Fruit fly (Drosophila melanogaster): Measurements from ENCODE around the gene for.

The for gene

dm6 chr2L:3573907-3574306 is 82.8 kb downstream of the for start (continued):
- TF ChIP-seq NC2β (GFP tag; optimal IDR thresholded peaks at IDR 0.05), result peak; percentile 72
- peak; percentile 44; the same call in 1 of the 2 replicates for TF ChIP-seq Oaz (GFP tag; IDR thresholded peaks at IDR 0.05)
- TF ChIP-seq MESR4 (GFP tag; optimal IDR thresholded peaks at IDR 0.05), result no peak
- peak; percentile 79 for TF ChIP-seq D19A (tag; optimal IDR thresholded peaks at IDR 0.05)
- TF ChIP-seq CG3838 (GFP tag; optimal IDR thresholded peaks at IDR 0.05), result no peak
- peak; percentile 50 for TF ChIP-seq CG12071 (GFP tag; optimal IDR thresholded peaks at IDR 0.05)
- TF ChIP-seq fd102C (GFP tag; optimal IDR thresholded peaks at IDR 0.05), result peak; percentile 26
- peak; percentile 51 for TF ChIP-seq Aef1 (GFP tag; IDR thresholded peaks at IDR 0.05)
- TF ChIP-seq bab2 (GFP tag; optimal IDR thresholded peaks at IDR 0.05), result peak; percentile 73
- peak; percentile 85 for TF ChIP-seq gce (GFP tag; IDR thresholded peaks at IDR 0.05)
- TF ChIP-seq fd96Cb (tag; optimal IDR thresholded peaks at IDR 0.05), result peak; percentile 87
- no peak for TF ChIP-seq insv (GFP tag; optimal IDR thresholded peaks at IDR 0.05)
- no peak for TF ChIP-seq h (optimal IDR thresholded peaks at IDR 0.05)
- TF ChIP-seq odd (GFP tag; optimal IDR thresholded peaks at IDR 0.05), result peak; percentile 77
- peak; percentile 95 for TF ChIP-seq CG1603 (tag; optimal IDR thresholded peaks at IDR 0.05)
- TF ChIP-seq caup (GFP tag; optimal IDR thresholded peaks at IDR 0.05; ENCODE audit: severe bottlenecking), result peak; percentile 22
- peak; percentile 26 for TF ChIP-seq Jarid2 (GFP tag; optimal IDR thresholded peaks at IDR 0.05)
- TF ChIP-seq gsb (GFP tag; IDR thresholded peaks at IDR 0.05), result peak; percentile 16; the same call in 1 of the 2 replicates
- peak; percentile 79 for TF ChIP-seq Chrac-16 (GFP tag; optimal IDR thresholded peaks at IDR 0.05)
- TF ChIP-seq crc (GFP tag; optimal IDR thresholded peaks at IDR 0.05), result peak; percentile 41
- TF ChIP-seq CG2116 (GFP tag; optimal IDR thresholded peaks at IDR 0.05), result no peak
- TF ChIP-seq sug (tag; optimal IDR thresholded peaks at IDR 0.05), result no peak
- TF ChIP-seq vvl (GFP tag; IDR thresholded peaks at IDR 0.05), result peak; percentile 91
- TF ChIP-seq CG32532 (GFP tag; IDR thresholded peaks at IDR 0.05), result peak; percentile 32; the same call in 1 of the 2 replicates
- TF ChIP-seq ase (GFP tag; IDR thresholded peaks at IDR 0.05), result peak; percentile 76
- TF ChIP-seq C15 (GFP tag; IDR thresholded peaks at IDR 0.05), result peak; percentile 22; the same call in 1 of the 3 replicates
- TF ChIP-seq H2.0 (GFP tag; IDR thresholded peaks at IDR 0.05), result peak; percentile 82
- no peak for TF ChIP-seq CG14860 (GFP tag; IDR thresholded peaks at IDR 0.05; ENCODE audit: partially characterized antibody)
- TF ChIP-seq CG7987 (GFP tag; optimal IDR thresholded peaks at IDR 0.05), result no peak
- TF ChIP-seq CG6813 (GFP tag; optimal IDR thresholded peaks at IDR 0.05), result no peak
- TF ChIP-seq CG8924 (tag; optimal IDR thresholded peaks at IDR 0.05), result peak; percentile 69
- peak; percentile 68; the same call in 1 of the 3 replicates for TF ChIP-seq CG11093 (GFP tag; IDR thresholded peaks at IDR 0.05)
- no peak for TF ChIP-seq CG16779 (GFP tag; IDR thresholded peaks at IDR 0.05)
- TF ChIP-seq CG4282 (GFP tag; optimal IDR thresholded peaks at IDR 0.05), result no peak
- TF ChIP-seq CG2712 (tag; optimal IDR thresholded peaks at IDR 0.05), result peak; percentile 88
- TF ChIP-seq CG32772 (GFP tag; IDR thresholded peaks at IDR 0.05), result peak; percentile 81
- peak; percentile 83 for TF ChIP-seq chn (GFP tag; optimal IDR thresholded peaks at IDR 0.05)
- no peak for TF ChIP-seq CG6765 (GFP tag; optimal IDR thresholded peaks at IDR 0.05)
- TF ChIP-seq gsb-n (tag; optimal IDR thresholded peaks at IDR 0.05), result peak; percentile 83
- no peak; the same call in none of the 2 replicates for TF ChIP-seq CG31441 (GFP tag; IDR thresholded peaks at IDR 0.05)
- no peak for TF ChIP-seq CG1832 (GFP tag; optimal IDR thresholded peaks at IDR 0.05)
- TF ChIP-seq schlank (tag; optimal IDR thresholded peaks at IDR 0.05), result no peak
- TF ChIP-seq Camta (GFP tag; optimal IDR thresholded peaks at IDR 0.05), result peak; percentile 61
- peak; percentile 79 for TF ChIP-seq ATbp (GFP tag; optimal IDR thresholded peaks at IDR 0.05)
- TF ChIP-seq so (GFP tag; IDR thresholded peaks at IDR 0.05), result peak; percentile 70; the same call in 2 of the 3 replicates
- TF ChIP-seq ken (GFP tag; IDR thresholded peaks at IDR 0.05), result peak; percentile 84
- no peak for TF ChIP-seq aop (GFP tag; IDR thresholded peaks at IDR 0.05)
- TF ChIP-seq Sry-β (GFP tag; optimal IDR thresholded peaks at IDR 0.05), result peak; percentile 27
- TF ChIP-seq Max (GFP tag; optimal IDR thresholded peaks at IDR 0.05), result peak; percentile 59
- no peak for TF ChIP-seq amos (GFP tag; IDR thresholded peaks at IDR 0.05; ENCODE audit: partially characterized antibody)
- peak; percentile 35 for TF ChIP-seq fu2 (GFP tag; optimal IDR thresholded peaks at IDR 0.05)
